Fruit fly (Drosophila melanogaster) whole organism, embryonic: Measurements from ENCODE around the gene CG45066.

Experiments
- ATbp ChIP-seq: fragments of 200-800 bp; sonication (Bioruptor generic); optimal IDR thresholded peaks from 2 replicates; lab custom pipeline; 2017; ENCODE audit warnings: missing biosample characterization, mild to moderate bottlenecking, missing genetic modification characterization, missing genetic modification reagents
- Ada2b ChIP-seq: fragments of 200-800 bp; sonication (Bioruptor generic); IDR thresholded peaks from 2 replicates; pipeline ENCODE4 v1.3.6; 2022; ENCODE audit warnings: missing biosample characterization, missing genetic modification characterization
- Asciz ChIP-seq: fragments of 200-800 bp; sonication (Bioruptor generic); optimal IDR thresholded peaks from 2 replicates; lab custom pipeline; 2017; ENCODE audit warnings: missing biosample characterization, mild to moderate bottlenecking, missing genetic modification characterization, missing genetic modification reagents
- CG10462 ChIP-seq: fragments of 200-800 bp; sonication (Bioruptor generic); optimal IDR thresholded peaks from 2 replicates; lab custom pipeline; 2016; ENCODE audit warnings: missing biosample characterization, missing genetic modification characterization
- CG11696 ChIP-seq: fragments of 200-800 bp; sonication (Bioruptor generic); IDR thresholded peaks from 2 replicates; pipeline ENCODE4 v1.3.6; 2022; ENCODE audit warnings: missing biosample characterization, missing genetic modification characterization
- CG12219 ChIP-seq: fragments of 200-800 bp; sonication (Bioruptor generic); optimal IDR thresholded peaks from 3 replicates; lab custom pipeline; 2018; ENCODE audit warnings: missing biosample characterization, mild to moderate bottlenecking, missing genetic modification characterization
- CG12299 ChIP-seq: fragments of 200-800 bp; sonication (Bioruptor generic); optimal IDR thresholded peaks from 2 replicates; lab custom pipeline; 2018; ENCODE audit warnings: missing biosample characterization, mild to moderate bottlenecking, missing genetic modification characterization
- CG12659 ChIP-seq: fragments of 200-800 bp; sonication (Bioruptor generic); optimal IDR thresholded peaks from 3 replicates; lab custom pipeline; 2017; ENCODE audit warnings: mild to moderate bottlenecking, missing biosample characterization, missing genetic modification reagents, missing genetic modification characterization
- CG15011 ChIP-seq: fragments of 200-800 bp; sonication (Bioruptor generic); optimal IDR thresholded peaks from 3 replicates; lab custom pipeline; 2018; ENCODE audit warnings: missing biosample characterization, mild to moderate bottlenecking, missing genetic modification characterization
- CG15479 ChIP-seq: fragments of 200-800 bp; sonication (Bioruptor generic); optimal IDR thresholded peaks from 3 replicates; lab custom pipeline; 2019; ENCODE audit warnings: missing biosample characterization, mild to moderate bottlenecking, missing genetic modification characterization, moderate library complexity
- CG1602 ChIP-seq: fragments of 200-800 bp; sonication (Bioruptor generic); optimal IDR thresholded peaks from 3 replicates; lab custom pipeline; 2016; ENCODE audit warnings: missing biosample characterization, missing genetic modification characterization
- CG16815 ChIP-seq: fragments of 200-800 bp; sonication (Bioruptor generic); optimal IDR thresholded peaks from 3 replicates; lab custom pipeline; 2017; ENCODE audit warnings: missing biosample characterization, mild to moderate bottlenecking, missing genetic modification characterization
- CG17385 ChIP-seq: fragments of 200-800 bp; sonication (Bioruptor generic); optimal IDR thresholded peaks from 3 replicates; lab custom pipeline; 2018; ENCODE audit warnings: missing biosample characterization, mild to moderate bottlenecking, missing genetic modification characterization
- CG18764 ChIP-seq: fragments of 200-800 bp; sonication (Bioruptor generic); optimal IDR thresholded peaks from 3 replicates; lab custom pipeline; 2016; ENCODE audit warnings: missing biosample characterization, missing genetic modification characterization
- CG3065 ChIP-seq: fragments of 200-800 bp; sonication (Bioruptor generic); optimal IDR thresholded peaks from 2 replicates; lab custom pipeline; 2016; ENCODE audit warnings: missing biosample characterization, missing genetic modification characterization
- CG4617 ChIP-seq: fragments of 200-800 bp; sonication (Bioruptor generic); optimal IDR thresholded peaks from 3 replicates; lab custom pipeline; 2016; ENCODE audit warnings: missing biosample characterization, missing genetic modification characterization, borderline replicate concordance
- CG5953 ChIP-seq: fragments of 200-800 bp; sonication (Bioruptor generic); IDR thresholded peaks from 2 replicates; pipeline ENCODE4 v1.3.6; 2022; ENCODE audit warnings: missing biosample characterization, missing genetic modification characterization
- CG7963 ChIP-seq: fragments of 200-800 bp; sonication (Bioruptor generic); IDR thresholded peaks from 3 replicates; pipeline ENCODE4 v1.3.6; 2022; ENCODE audit warnings: missing biosample characterization, missing genetic modification characterization; ENCODE audit not compliant: partially characterized antibody
- CG8281 ChIP-seq: fragments of 200-800 bp; sonication (Bioruptor generic); optimal IDR thresholded peaks from 2 replicates; lab custom pipeline; 2018; ENCODE audit warnings: missing biosample characterization, mild to moderate bottlenecking, missing genetic modification characterization, moderate library complexity
- CTCF ChIP-seq: fragments of 200-800 bp; sonication (Bioruptor generic); optimal IDR thresholded peaks from 2 replicates; lab custom pipeline; 2017; ENCODE audit warnings: missing biosample characterization, mild to moderate bottlenecking, missing genetic modification characterization, moderate library complexity
- Chrac-16 ChIP-seq: fragments of 200-800 bp; sonication (Bioruptor generic); optimal IDR thresholded peaks from 3 replicates; lab custom pipeline; 2016; ENCODE audit warnings: missing biosample characterization, missing genetic modification characterization
- D19A ChIP-seq: fragments of 200-800 bp; optimal IDR thresholded peaks from 3 replicates; lab custom pipeline; 2019; ENCODE audit warnings: missing biosample characterization, mild to moderate bottlenecking, missing genetic modification characterization, moderate library complexity
- Dref ChIP-seq: fragments of 200-800 bp; sonication (Bioruptor generic); IDR thresholded peaks from 2 replicates; pipeline ENCODE4 v1.3.6; 2022; ENCODE audit warnings: missing biosample characterization, missing genetic modification characterization
- Fer3 ChIP-seq: fragments of 200-800 bp; sonication (Bioruptor generic); optimal IDR thresholded peaks from 2 replicates; lab custom pipeline; 2018; ENCODE audit warnings: missing biosample characterization, mild to moderate bottlenecking, missing genetic modification characterization, moderate library complexity
- HmgD ChIP-seq: fragments of 200-800 bp; sonication (Bioruptor generic); optimal IDR thresholded peaks from 3 replicates; lab custom pipeline; 2016; ENCODE audit warnings: missing biosample characterization, missing genetic modification characterization
- HmgZ ChIP-seq: fragments of 200-800 bp; sonication (Bioruptor generic); optimal IDR thresholded peaks from 2 replicates; lab custom pipeline; 2018; ENCODE audit warnings: missing biosample characterization, mild to moderate bottlenecking, missing genetic modification characterization
- Lpt ChIP-seq: fragments of >200 bp; optimal IDR thresholded peaks from 2 replicates; lab custom pipeline; 2018; ENCODE audit warnings: missing biosample characterization, missing genetic modification characterization
- MBD-R2 ChIP-seq: fragments of 200-800 bp; sonication (Bioruptor generic); IDR thresholded peaks from 2 replicates; pipeline ENCODE4 v1.3.6; 2022; ENCODE audit warnings: missing biosample characterization, missing genetic modification characterization
- Mrtf ChIP-seq: fragments of 200-800 bp; sonication (Bioruptor generic); IDR thresholded peaks from 3 replicates; pipeline ENCODE4 v1.3.6; 2022; ENCODE audit warnings: missing biosample characterization, missing genetic modification characterization
- Myb ChIP-seq: fragments of 200-800 bp; sonication (Bioruptor generic); optimal IDR thresholded peaks from 2 replicates; lab custom pipeline; 2016; ENCODE audit warnings: missing biosample characterization, missing genetic modification characterization
- NC2α ChIP-seq: fragments of 200-800 bp; sonication (Bioruptor generic); optimal IDR thresholded peaks from 2 replicates; lab custom pipeline; 2016; ENCODE audit warnings: missing biosample characterization, missing genetic modification characterization
- NK7.1 ChIP-seq: fragments of 200-800 bp; sonication (Bioruptor generic); optimal IDR thresholded peaks from 3 replicates; lab custom pipeline; 2016; ENCODE audit warnings: missing biosample characterization, missing genetic modification characterization
- Nf-YB ChIP-seq: fragments of 200-800 bp; sonication (Bioruptor generic); optimal IDR thresholded peaks from 3 replicates; lab custom pipeline; 2019; ENCODE audit warnings: missing biosample characterization, mild to moderate bottlenecking, missing genetic modification characterization, moderate library complexity
- Nf-YC ChIP-seq: fragments of 200-800 bp; optimal IDR thresholded peaks from 3 replicates; lab custom pipeline; 2019; ENCODE audit warnings: missing biosample characterization, mild to moderate bottlenecking, missing genetic modification characterization, moderate library complexity
- Usf ChIP-seq: fragments of 200-800 bp; sonication (Bioruptor generic); optimal IDR thresholded peaks from 2 replicates; lab custom pipeline; 2017; ENCODE audit warnings: missing genotype, missing biosample characterization, missing genetic modification characterization
- ac ChIP-seq: fragments of 200-800 bp; sonication (Bioruptor generic); optimal IDR thresholded peaks from 3 replicates; lab custom pipeline; 2017; ENCODE audit warnings: missing biosample characterization, mild to moderate bottlenecking, missing genetic modification characterization
- cad ChIP-seq: fragments of >200 bp; optimal IDR thresholded peaks from 2 replicates; lab custom pipeline; 2017; ENCODE audit warnings: missing biosample characterization, missing genetic modification characterization
- dimm ChIP-seq: fragments of 200-800 bp; sonication (Bioruptor generic); IDR thresholded peaks from 2 replicates; pipeline ENCODE4 v1.3.6; 2022; ENCODE audit warnings: missing biosample characterization, missing genetic modification characterization
- fd96Cb ChIP-seq: fragments of 200-800 bp; sonication (Bioruptor generic); optimal IDR thresholded peaks from 2 replicates; lab custom pipeline; 2018; ENCODE audit warnings: missing biosample characterization, mild to moderate bottlenecking, missing genetic modification characterization, moderate library complexity
- fru ChIP-seq: fragments of >200 bp; optimal IDR thresholded peaks from 2 replicates; lab custom pipeline; 2017
- grn ChIP-seq: fragments of 200-800 bp; sonication (Bioruptor generic); optimal IDR thresholded peaks from 3 replicates; lab custom pipeline; 2017; ENCODE audit warnings: missing biosample characterization, missing genetic modification characterization
- h ChIP-seq: fragments of >200 bp; optimal IDR thresholded peaks from 2 replicates; lab custom pipeline; 2017
- inv ChIP-seq: fragments of 200-800 bp; sonication (Bioruptor generic); IDR thresholded peaks from 2 replicates; pipeline ENCODE4 v1.3.6; 2022; ENCODE audit warnings: missing biosample characterization, missing genetic modification characterization; ENCODE audit not compliant: partially characterized antibody
- lmd ChIP-seq: fragments of 200-800 bp; sonication (Bioruptor generic); IDR thresholded peaks from 2 replicates; pipeline ENCODE4 v1.3.6; 2022; ENCODE audit warnings: missing biosample characterization, missing genetic modification characterization
- lola ChIP-seq, 3 experiments: fragments of >200 bp in 2 of 3; fragments of 200-800 bp in 1 of 3; sonication (Bioruptor generic) in 1 of 3; optimal IDR thresholded peaks; 2 replicates each; lab custom pipeline; 2017 to 2019; ENCODE audit warnings: missing biosample characterization in 3 of 3, missing genetic modification characterization in 3 of 3, mild to moderate bottlenecking in 1 of 3, moderate library complexity in 1 of 3
- mam ChIP-seq: fragments of 200-800 bp; sonication (Bioruptor generic); optimal IDR thresholded peaks from 3 replicates; lab custom pipeline; 2016; ENCODE audit warnings: missing biosample characterization, missing genetic modification characterization
- mld ChIP-seq: fragments of 200-800 bp; sonication (Bioruptor generic); IDR thresholded peaks from 3 replicates; pipeline ENCODE4 v1.3.6; 2022; ENCODE audit warnings: missing biosample characterization, missing genetic modification characterization; ENCODE audit not compliant: partially characterized antibody
- repo ChIP-seq: fragments of 200-800 bp; sonication (Bioruptor generic); optimal IDR thresholded peaks from 2 replicates; lab custom pipeline; 2016; ENCODE audit warnings: missing biosample characterization, missing genetic modification characterization
- sens-2 ChIP-seq: fragments of 200-800 bp; sonication (Bioruptor generic); IDR thresholded peaks from 2 replicates; pipeline ENCODE4 v1.3.6; 2022; ENCODE audit warnings: missing biosample characterization, missing genetic modification characterization
- slbo ChIP-seq: fragments of 200-800 bp; sonication (Bioruptor generic); IDR thresholded peaks from 2 replicates; pipeline ENCODE4 v1.3.6; 2022; ENCODE audit warnings: missing biosample characterization, missing genetic modification characterization

CG45066 gene

dm6 chr3L:3148125-3149059, 37.4 kb upstream of the CG45066 start, which contains the start of the genes Usp5 and BtbVII (continued):
- TF ChIP-seq CG15011: no peak
- no peak for TF ChIP-seq Usf
- no peak for TF ChIP-seq D19A (tag; lab: Kevin White, UChicago)
- TF ChIP-seq fd96Cb (tag; lab: Kevin White, UChicago): no peak
- TF ChIP-seq CTCF (GFP tag; lab: Kevin White, UChicago): no peak
- TF ChIP-seq Chrac-16: peak; percentile 62
- peak; percentile 61 for TF ChIP-seq CG3065 (GFP tag; lab: Kevin White, UChicago)
- TF ChIP-seq Nf-YB: peak; percentile 34
- TF ChIP-seq cad (GFP tag; lab: Kevin White, UChicago): no peak
- peak; percentile 65 for TF ChIP-seq CG12659 (GFP tag; lab: Kevin White, UChicago)
- no peak for TF ChIP-seq Lpt (GFP tag; lab: Kevin White, UChicago)
- TF ChIP-seq Fer3 (tag; lab: Kevin White, UChicago): peak; percentile 50
- TF ChIP-seq Asciz (GFP tag; lab: Kevin White, UChicago): no peak
- TF ChIP-seq ac (GFP tag; lab: Kevin White, UChicago): peak; percentile 67
- peak; percentile 46 for TF ChIP-seq Myb (GFP tag; lab: Kevin White, UChicago)
- peak; percentile 4 for TF ChIP-seq CG12299 (tag; lab: Kevin White, UChicago)
- peak; percentile 17 for TF ChIP-seq CG16815 (GFP tag; lab: Kevin White, UChicago)
- TF ChIP-seq CG11696: 0 out of 2 replicates have a peak, but pooled peaks have one; percentile 33
- TF ChIP-seq Ada2b (GFP tag; lab: Robert Waterston, UW): peak; percentile 51
- no peak for TF ChIP-seq h (lab: Kevin White, UChicago)
- TF ChIP-seq Mrtf: peak; percentile 57; the same call in 1 of the 3 replicates
- TF ChIP-seq lmd: peak; percentile 45; the same call in 1 of the 2 replicates
- TF ChIP-seq CG10462 (GFP tag; lab: Kevin White, UChicago): peak; percentile 46
- peak; percentile 22 for TF ChIP-seq ATbp (GFP tag; lab: Kevin White, UChicago)
- no peak for TF ChIP-seq dimm
- TF ChIP-seq CG17385: no peak
- peak; percentile 90 for TF ChIP-seq mld (GFP tag; lab: Robert Waterston, UW)
- no peak for TF ChIP-seq grn
- peak; percentile 2 for TF ChIP-seq Nf-YC (tag; lab: Kevin White, UChicago)
- no peak for TF ChIP-seq fru (lab: Kevin White, UChicago)
- TF ChIP-seq CG12219 (GFP tag; lab: Kevin White, UChicago): peak; percentile 44
- TF ChIP-seq mam (GFP tag; lab: Kevin White, UChicago): peak; percentile 75
- TF ChIP-seq HmgD (GFP tag; lab: Kevin White, UChicago): peak; percentile 58
- no peak for TF ChIP-seq sens-2 (GFP tag; lab: Robert Waterston, UW)
- TF ChIP-seq CG18764: peak; percentile 20
- peak; percentile 47 for TF ChIP-seq CG1602
- peak; percentile 32 for TF ChIP-seq NK7.1 (GFP tag; lab: Kevin White, UChicago)
- peak; percentile 83 for TF ChIP-seq MBD-R2
- TF ChIP-seq HmgZ (tag; lab: Kevin White, UChicago): peak; percentile 69
- no peak for TF ChIP-seq repo (GFP tag; lab: Kevin White, UChicago)
- peak; percentile 50 for TF ChIP-seq CG4617 (GFP tag; lab: Kevin White, UChicago)
- TF ChIP-seq Dref (GFP tag; lab: Robert Waterston, UW): peak; percentile 37; the same call in 1 of the 2 replicates
- TF ChIP-seq CG8281 (tag; lab: Kevin White, UChicago): no peak
- peak; percentile 94 for TF ChIP-seq inv
- peak; percentile 64 for TF ChIP-seq slbo (GFP tag; lab: Robert Waterston, UW)
- TF ChIP-seq NC2α (GFP tag; lab: Kevin White, UChicago): no peak
- TF ChIP-seq CG7963 (GFP tag; lab: Robert Waterston, UW): peak; percentile 80
- no peak for TF ChIP-seq CG5953
- peak in 1 of 3 experiments; percentile 55 for TF ChIP-seq lola (GFP tag; optimal IDR thresholded peaks at IDR 0.05; lab: Kevin White, UChicago)
- no peak for TF ChIP-seq CG15479 (GFP tag; lab: Kevin White, UChicago)
